Worm (Caenorhabditis elegans): Measurements from ENCODE around the gene hsp-25.

DNA sequence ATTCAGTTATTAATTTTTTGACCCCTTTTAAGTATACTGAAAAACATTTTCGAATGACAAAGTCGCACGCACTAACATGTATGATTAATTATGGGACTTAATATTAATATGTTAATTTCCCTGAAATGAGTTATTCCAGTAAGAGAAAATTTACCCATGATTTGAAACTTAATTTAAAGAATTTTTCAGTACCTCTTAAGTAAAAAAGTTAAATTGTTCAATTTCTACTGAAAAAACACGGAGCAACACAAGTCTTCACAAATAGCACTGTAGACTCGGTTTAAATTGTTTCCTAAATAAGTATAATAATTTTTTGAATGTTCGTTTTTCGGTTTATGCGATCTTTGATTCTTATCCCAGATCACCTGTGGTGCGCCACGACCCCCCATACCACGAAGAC is 37.0 kb downstream of the hsp-25 start:
- TF ChIP-seq hlh-15 (tag; optimal IDR thresholded peaks at IDR 0.05) (no peak), ceh-31 (tag; optimal IDR thresholded peaks at IDR 0.05) (no peak), tbx-2 (tag; optimal IDR thresholded peaks at IDR 0.05) (no peak), pag-3 (tag; optimal IDR thresholded peaks at IDR 0.05; ENCODE audit: borderline replicate concordance) (no peak), ceh-9 (tag; optimal IDR thresholded peaks at IDR 0.05) (no peak), fkh-10 (GFP tag; optimal IDR thresholded peaks at IDR 0.05) (no peak), pqm-1 (tag; optimal IDR thresholded peaks at IDR 0.05) (no peak)
